Fruit fly (Drosophila melanogaster) whole organism, embryonic: Measurements from ENCODE around the gene ec.
A peak's percentile ranks its signal among the peaks of the same experiment; 100 is the strongest.

Source experiments
- ATbp ChIP-seq: fragments of 200-800 bp; sonication (Bioruptor generic); optimal IDR thresholded peaks from 2 replicates; lab custom pipeline; 2017; ENCODE audit warnings: missing biosample characterization, mild to moderate bottlenecking, missing genetic modification characterization, missing genetic modification reagents
- Abd-B ChIP-seq: fragments of 200-800 bp; sonication (Bioruptor generic); optimal IDR thresholded peaks from 2 replicates; lab custom pipeline; 2018; ENCODE audit warnings: missing biosample characterization, mild to moderate bottlenecking, missing genetic modification characterization, moderate library complexity
- BtbVII ChIP-seq: fragments of 200-800 bp; sonication (Bioruptor generic); optimal IDR thresholded peaks from 3 replicates; lab custom pipeline; 2017; ENCODE audit warnings: missing biosample characterization, mild to moderate bottlenecking, missing genetic modification characterization
- CG11247 ChIP-seq: fragments of 200-800 bp; sonication (Bioruptor generic); IDR thresholded peaks from 2 replicates; pipeline ENCODE4 v1.3.6; 2022; ENCODE audit warnings: missing biosample characterization, missing genetic modification characterization
- CG11695 ChIP-seq: fragments of 200-800 bp; sonication (Bioruptor generic); IDR thresholded peaks from 3 replicates; pipeline ENCODE4 v1.3.6; 2022; ENCODE audit warnings: missing biosample characterization, missing genetic modification characterization
- CG12104 ChIP-seq: fragments of 200-800 bp; sonication (Bioruptor generic); optimal IDR thresholded peaks from 3 replicates; lab custom pipeline; 2016; ENCODE audit warnings: missing biosample characterization, missing genetic modification characterization
- CG12659 ChIP-seq: fragments of 200-800 bp; sonication (Bioruptor generic); optimal IDR thresholded peaks from 3 replicates; lab custom pipeline; 2017; ENCODE audit warnings: mild to moderate bottlenecking, missing biosample characterization, missing genetic modification reagents, missing genetic modification characterization
- CG13894 ChIP-seq: fragments of 200-800 bp; sonication (Bioruptor generic); optimal IDR thresholded peaks from 3 replicates; lab custom pipeline; 2018; ENCODE audit warnings: missing biosample characterization, mild to moderate bottlenecking, missing genetic modification characterization, moderate library complexity
- CG15269 ChIP-seq: fragments of 200-800 bp; sonication (Bioruptor generic); optimal IDR thresholded peaks from 2 replicates; lab custom pipeline; 2018; ENCODE audit warnings: missing biosample characterization, mild to moderate bottlenecking, missing genetic modification characterization, moderate library complexity
- CG1529 ChIP-seq: fragments of 200-800 bp; sonication (Bioruptor generic); optimal IDR thresholded peaks from 3 replicates; lab custom pipeline; 2018; ENCODE audit warnings: missing biosample characterization, missing genetic modification characterization
- CG17186 ChIP-seq: fragments of 200-800 bp; sonication (Bioruptor generic); optimal IDR thresholded peaks from 3 replicates; lab custom pipeline; 2017; ENCODE audit warnings: missing biosample characterization, missing genetic modification reagents, missing genetic modification characterization
- CG2129 ChIP-seq: fragments of 200-800 bp; sonication (Bioruptor generic); IDR thresholded peaks from 2 replicates; pipeline ENCODE4 v1.3.6; 2022; ENCODE audit warnings: missing biosample characterization, missing genetic modification characterization; ENCODE audit not compliant: partially characterized antibody
- CG31388 ChIP-seq: fragments of 200-800 bp; sonication (Bioruptor generic); optimal IDR thresholded peaks from 2 replicates; lab custom pipeline; 2016; ENCODE audit warnings: missing biosample characterization, missing genetic modification characterization
- CG3407 ChIP-seq: fragments of 200-800 bp; sonication (Bioruptor generic); optimal IDR thresholded peaks from 2 replicates; lab custom pipeline; 2018; ENCODE audit warnings: missing biosample characterization, mild to moderate bottlenecking, missing genetic modification characterization
- CG34376 ChIP-seq: fragments of 200-800 bp; sonication (Bioruptor generic); optimal IDR thresholded peaks from 2 replicates; lab custom pipeline; 2018; ENCODE audit warnings: missing biosample characterization, mild to moderate bottlenecking, missing genetic modification characterization
- CG3726 ChIP-seq: fragments of 200-800 bp; sonication (Bioruptor generic); IDR thresholded peaks from 3 replicates; pipeline ENCODE4, ENCODE4 v1.3.6; 2022; ENCODE audit warnings: missing biosample characterization, missing genetic modification characterization
- CG4404 ChIP-seq: fragments of 200-800 bp; sonication (Bioruptor generic); IDR thresholded peaks from 2 replicates; pipeline ENCODE4 v1.3.6; 2022; ENCODE audit warnings: missing biosample characterization, missing genetic modification characterization
- CG4707 ChIP-seq: fragments of 200-800 bp; sonication (Bioruptor generic); optimal IDR thresholded peaks from 2 replicates; lab custom pipeline; 2018; ENCODE audit warnings: missing biosample characterization, mild to moderate bottlenecking, missing genetic modification characterization, moderate library complexity
- CG5953 ChIP-seq: fragments of 200-800 bp; sonication (Bioruptor generic); IDR thresholded peaks from 2 replicates; pipeline ENCODE4 v1.3.6; 2022; ENCODE audit warnings: missing biosample characterization, missing genetic modification characterization
- CG6791 ChIP-seq: fragments of 200-800 bp; sonication (Bioruptor generic); IDR thresholded peaks from 3 replicates; pipeline ENCODE4 v1.3.6; 2022; ENCODE audit warnings: missing biosample characterization, missing genetic modification characterization; ENCODE audit not compliant: partially characterized antibody
- CG7357 ChIP-seq: fragments of 200-800 bp; sonication (Bioruptor generic); IDR thresholded peaks from 3 replicates; pipeline ENCODE4 v1.3.6; 2022; ENCODE audit warnings: missing biosample characterization, missing genetic modification characterization
- CG7928 ChIP-seq: fragments of 200-800 bp; sonication (Bioruptor generic); optimal IDR thresholded peaks from 2 replicates; lab custom pipeline; 2017; ENCODE audit warnings: missing biosample characterization, mild to moderate bottlenecking, missing genetic modification characterization
- CG8765 ChIP-seq: fragments of 200-800 bp; sonication (Bioruptor generic); IDR thresholded peaks from 2 replicates; pipeline ENCODE4 v1.3.6; 2022; ENCODE audit warnings: missing biosample characterization, missing genetic modification characterization
- Dad ChIP-seq: fragments of 200-800 bp; sonication (Bioruptor generic); optimal IDR thresholded peaks from 3 replicates; lab custom pipeline; 2016; ENCODE audit warnings: missing biosample characterization, missing genetic modification characterization
- E2f1 ChIP-seq: fragments of 200-800 bp; sonication (Bioruptor generic); IDR thresholded peaks from 2 replicates; pipeline ENCODE4 v1.3.6; 2022; ENCODE audit warnings: missing biosample characterization, missing genetic modification characterization
- Fer2 ChIP-seq: fragments of 200-800 bp; sonication (Bioruptor generic); optimal IDR thresholded peaks from 2 replicates; lab custom pipeline; 2018; ENCODE audit warnings: missing biosample characterization, mild to moderate bottlenecking, missing genetic modification characterization, moderate library complexity
- HmgZ ChIP-seq: fragments of 200-800 bp; sonication (Bioruptor generic); optimal IDR thresholded peaks from 2 replicates; lab custom pipeline; 2018; ENCODE audit warnings: missing biosample characterization, mild to moderate bottlenecking, missing genetic modification characterization
- Hr51 ChIP-seq, 2 experiments: fragments of 200-800 bp; sonication (Bioruptor generic); optimal IDR thresholded peaks; 2 replicates in 1 of 2; 3 replicates in 1 of 2; lab custom pipeline; 2016 to 2018; ENCODE audit warnings: missing biosample characterization in 2 of 2, missing genetic modification characterization in 2 of 2, mild to moderate bottlenecking in 1 of 2, moderate library complexity in 1 of 2
- Lhr ChIP-seq: fragments of 200-800 bp; sonication (Bioruptor generic); optimal IDR thresholded peaks from 3 replicates; lab custom pipeline; 2017; ENCODE audit warnings: mild to moderate bottlenecking, missing biosample characterization, missing genetic modification reagents, missing genetic modification characterization
- Rfx ChIP-seq: fragments of 200-800 bp; sonication (Bioruptor generic); IDR thresholded peaks from 2 replicates; pipeline ENCODE4 v1.3.6; 2022; ENCODE audit warnings: missing biosample characterization, missing genetic modification characterization
- ase ChIP-seq: fragments of 200-800 bp; sonication (Bioruptor generic); IDR thresholded peaks from 3 replicates; pipeline ENCODE4 v1.3.6; 2022; ENCODE audit warnings: missing biosample characterization, missing genetic modification characterization
- bigmax ChIP-seq: fragments of 200-800 bp; sonication (Bioruptor generic); optimal IDR thresholded peaks from 2 replicates; lab custom pipeline; 2018; ENCODE audit warnings: missing biosample characterization, mild to moderate bottlenecking, missing genetic modification characterization
- cas ChIP-seq: fragments of 200-800 bp; sonication (Bioruptor generic); IDR thresholded peaks from 2 replicates; pipeline ENCODE4 v1.3.6; 2022; ENCODE audit warnings: missing biosample characterization, missing genetic modification characterization
- chif ChIP-seq, 2 experiments: fragments of 200-800 bp; sonication (Bioruptor generic); optimal IDR thresholded peaks; 3 replicates each; lab custom pipeline; 2016; ENCODE audit warnings: missing biosample characterization in 2 of 2, missing genetic modification characterization in 2 of 2
- crc ChIP-seq: fragments of 200-800 bp; sonication (Bioruptor generic); optimal IDR thresholded peaks from 2 replicates; lab custom pipeline; 2016; ENCODE audit warnings: missing biosample characterization, missing genetic modification characterization
- crol ChIP-seq: fragments of 200-800 bp; sonication (Bioruptor generic); IDR thresholded peaks from 2 replicates; pipeline ENCODE4 v1.3.6; 2022; ENCODE audit warnings: missing biosample characterization, missing genetic modification characterization
- dm ChIP-seq: fragments of 200-800 bp; sonication (Bioruptor generic); optimal IDR thresholded peaks from 3 replicates; lab custom pipeline; 2016; ENCODE audit warnings: missing biosample characterization, missing genetic modification characterization
- fd64A ChIP-seq: fragments of 200-800 bp; sonication (Bioruptor generic); optimal IDR thresholded peaks from 3 replicates; lab custom pipeline; 2018; ENCODE audit warnings: missing biosample characterization, mild to moderate bottlenecking, missing genetic modification characterization
- grau ChIP-seq: fragments of 200-800 bp; optimal IDR thresholded peaks from 3 replicates; lab custom pipeline; 2019; ENCODE audit warnings: missing biosample characterization, mild to moderate bottlenecking, missing genetic modification characterization, moderate library complexity
- ham ChIP-seq: fragments of 200-800 bp; sonication (Bioruptor generic); IDR thresholded peaks from 2 replicates; pipeline ENCODE4 v1.3.6; 2022; ENCODE audit warnings: missing biosample characterization, missing genetic modification characterization
- kay ChIP-seq: fragments of 200-800 bp; sonication (Bioruptor generic); optimal IDR thresholded peaks from 2 replicates; lab custom pipeline; 2016; ENCODE audit warnings: missing biosample characterization, missing genetic modification characterization
- knrl ChIP-seq: fragments of 200-800 bp; sonication (Bioruptor generic); IDR thresholded peaks from 3 replicates; pipeline ENCODE4 v1.3.6; 2022; ENCODE audit warnings: missing biosample characterization, missing genetic modification characterization; ENCODE audit not compliant: partially characterized antibody
- lbe ChIP-seq: fragments of 200-800 bp; sonication (Bioruptor generic); optimal IDR thresholded peaks from 2 replicates; lab custom pipeline; 2016; ENCODE audit warnings: missing biosample characterization, mild to moderate bottlenecking, missing genetic modification characterization
- prd ChIP-seq, 3 experiments: fragments of >200 bp in 2 of 3; fragments of 200-800 bp in 1 of 3; sonication (Bioruptor generic) in 1 of 3; optimal IDR thresholded peaks in 2 of 3; IDR thresholded peaks in 1 of 3; 2 replicates in 2 of 3; 3 replicates in 1 of 3; pipeline versions ENCODE4 v1.3.6 to Lab custom; 2017 to 2022; ENCODE audit warnings: missing biosample characterization in 1 of 3, missing genetic modification characterization in 1 of 3
- rib ChIP-seq: fragments of 200-800 bp; sonication (Bioruptor generic); IDR thresholded peaks from 2 replicates; pipeline ENCODE4 v1.3.6; 2022; ENCODE audit warnings: missing biosample characterization, missing genetic modification characterization
- salm ChIP-seq: fragments of 200-800 bp; sonication (Bioruptor generic); optimal IDR thresholded peaks from 2 replicates; lab custom pipeline; 2018; ENCODE audit warnings: missing biosample characterization, mild to moderate bottlenecking, missing genetic modification characterization
- schlank ChIP-seq: fragments of 200-800 bp; sonication (Bioruptor generic); optimal IDR thresholded peaks from 2 replicates; lab custom pipeline; 2018; ENCODE audit warnings: missing biosample characterization, mild to moderate bottlenecking, missing genetic modification characterization
- sens-2 ChIP-seq: fragments of 200-800 bp; sonication (Bioruptor generic); IDR thresholded peaks from 2 replicates; pipeline ENCODE4 v1.3.6; 2022; ENCODE audit warnings: missing biosample characterization, missing genetic modification characterization
- tup ChIP-seq: fragments of 200-800 bp; sonication (Bioruptor generic); optimal IDR thresholded peaks from 2 replicates; lab custom pipeline; 2016; ENCODE audit warnings: missing biosample characterization, mild to moderate bottlenecking, missing genetic modification characterization, moderate library complexity

The ec gene

dm6 chrX:3779686-3780407 lies 31.7 kb upstream of the ec start (continued):
- TF ChIP-seq ATbp (GFP tag; lab: Kevin White, UChicago) = no peak
- TF ChIP-seq CG11247 (GFP tag; lab: Robert Waterston, UW) = no peak
- TF ChIP-seq fd64A (GFP tag; lab: Kevin White, UChicago) = no peak
- no peak for TF ChIP-seq CG2129 (GFP tag; lab: Robert Waterston, UW)
- TF ChIP-seq lbe = no peak
- TF ChIP-seq E2f1 (GFP tag; lab: Robert Waterston, UW) = no peak
- TF ChIP-seq CG1529 (GFP tag; lab: Kevin White, UChicago) = no peak
- no peak for TF ChIP-seq CG6791 (GFP tag; lab: Robert Waterston, UW)
- no peak for TF ChIP-seq Hr51 (GFP tag; optimal IDR thresholded peaks at IDR 0.05; lab: Kevin White, UChicago)
- no peak for TF ChIP-seq CG12104 (GFP tag; lab: Kevin White, UChicago)
- no peak for TF ChIP-seq kay (GFP tag; lab: Kevin White, UChicago)
- TF ChIP-seq bigmax (GFP tag; lab: Kevin White, UChicago) = no peak
- no peak for TF ChIP-seq grau
- TF ChIP-seq schlank (tag; lab: Kevin White, UChicago) = no peak
- TF ChIP-seq knrl (GFP tag; lab: Robert Waterston, UW) = no peak
- no peak for TF ChIP-seq Lhr
- TF ChIP-seq salm (tag; lab: Kevin White, UChicago) = no peak
- no peak for TF ChIP-seq crc
- TF ChIP-seq chif (GFP tag; optimal IDR thresholded peaks at IDR 0.05; lab: Kevin White, UChicago) = no peak
- TF ChIP-seq CG7357 = no peak
- TF ChIP-seq CG3407 (GFP tag; lab: Kevin White, UChicago) = no peak
- no peak for TF ChIP-seq sens-2
- TF ChIP-seq CG4404 (GFP tag; lab: Robert Waterston, UW) = no peak
- no peak for TF ChIP-seq CG31388 (GFP tag; lab: Kevin White, UChicago)
- peak; percentile 34; the same call in 1 of the 3 replicates for TF ChIP-seq ase
- TF ChIP-seq crol (GFP tag; lab: Robert Waterston, UW) = peak; percentile 93
- TF ChIP-seq ham (GFP tag; lab: Robert Waterston, UW) = no peak
- peak; percentile 81 for TF ChIP-seq rib (GFP tag; lab: Robert Waterston, UW)
- no peak for TF ChIP-seq CG15269 (tag; lab: Kevin White, UChicago)
- TF ChIP-seq CG17186 (GFP tag; lab: Kevin White, UChicago) = no peak
- TF ChIP-seq cas (GFP tag; lab: Robert Waterston, UW) = no peak
- TF ChIP-seq Dad (GFP tag; lab: Kevin White, UChicago) = no peak
- TF ChIP-seq CG13894 (tag; lab: Kevin White, UChicago) = no peak
- TF ChIP-seq CG11695 (GFP tag; lab: Robert Waterston, UW) = no peak
- no peak for TF ChIP-seq HmgZ (tag; lab: Kevin White, UChicago)
- TF ChIP-seq Fer2 = no peak
- TF ChIP-seq Abd-B (GFP tag; lab: Kevin White, UChicago) = no peak
- TF ChIP-seq CG4707 (GFP tag; lab: Kevin White, UChicago) = peak; percentile 21
- peak; percentile 23 for TF ChIP-seq dm (GFP tag; lab: Kevin White, UChicago)
- TF ChIP-seq BtbVII (GFP tag; lab: Kevin White, UChicago) = peak; percentile 2
- TF ChIP-seq prd (optimal IDR thresholded peaks at IDR 0.05; lab: Kevin White, UChicago) = no peak
- TF ChIP-seq prd (GFP tag; IDR thresholded peaks at IDR 0.05; lab: Robert Waterston, UW) = no peak
- 0 out of 2 replicates have a peak, but pooled peaks have one; percentile 21 for TF ChIP-seq Rfx (GFP tag; lab: Robert Waterston, UW)
- TF ChIP-seq CG3726 = no peak
- no peak for TF ChIP-seq CG5953
- peak; percentile 63; the same call in 1 of the 2 replicates for TF ChIP-seq CG8765 (GFP tag; lab: Robert Waterston, UW)
- no peak for TF ChIP-seq CG12659
- peak; percentile 8 for TF ChIP-seq CG34376 (GFP tag; lab: Kevin White, UChicago)
- TF ChIP-seq tup (GFP tag; lab: Kevin White, UChicago) = no peak
- no peak for TF ChIP-seq CG7928 (GFP tag; lab: Kevin White, UChicago)
